Fruit fly (Drosophila melanogaster): ENCODE measurements around the gene CG10280.

DNA sequence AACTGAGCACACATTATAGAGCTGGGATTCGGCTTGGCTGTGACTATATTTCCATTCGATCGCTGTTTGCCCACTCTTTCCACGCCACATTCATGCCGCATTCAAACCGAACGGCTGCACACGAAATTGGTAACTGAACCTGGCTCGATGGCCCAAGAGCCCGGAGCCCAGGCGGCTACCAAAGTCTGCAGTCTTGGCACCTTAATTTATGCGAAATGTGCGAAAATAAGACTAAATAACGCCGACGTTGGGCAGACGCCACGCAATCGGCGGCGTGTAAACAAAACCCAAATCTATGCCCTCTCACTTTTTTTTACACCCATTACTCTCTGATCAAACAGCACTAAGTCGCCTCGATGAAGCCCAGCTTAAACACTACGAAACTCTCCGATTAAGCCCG, at the start of gene CG10280:
- no peak for TF ChIP-seq CG8478 (optimal IDR thresholded peaks at IDR 0.05)
- no peak for TF ChIP-seq CTCF (optimal IDR thresholded peaks at IDR 0.05)
